Worm (Caenorhabditis elegans) whole organism, young adult: ENCODE data around the gene abu-1.
A peak's percentile ranks its signal among the peaks of the same experiment; 100 is the strongest.

Experiments used
- D2030.7 ChIP-seq: fragments of 200-800 bp; sonication (Bioruptor generic); IDR thresholded peaks from 2 replicates; pipeline ENCODE4 v1.3.6; 2022; ENCODE audit warnings: missing genetic modification reagents, missing genetic modification characterization, missing compliant biosample characterization
- F49E8.2 ChIP-seq: sonication (generic microtip); optimal IDR thresholded peaks from 3 replicates; lab custom pipeline; 2017; ENCODE audit warnings: missing genetic modification characterization, mild to moderate bottlenecking, missing compliant biosample characterization, antibody characterized with exemption, moderate library complexity; ENCODE audit not compliant: insufficient read depth
- F52B5.7 ChIP-seq: sonication (generic microtip); optimal IDR thresholded peaks from 2 replicates; lab custom pipeline; 2016; ENCODE audit warnings: mild to moderate bottlenecking, missing genetic modification characterization, missing compliant biosample characterization
- F55B11.4 ChIP-seq: sonication (generic microtip); optimal IDR thresholded peaks from 2 replicates; lab custom pipeline; 2016; ENCODE audit warnings: missing compliant biosample characterization, missing genetic modification characterization, borderline replicate concordance; ENCODE audit not compliant: insufficient read depth
- Y56A3A.18 ChIP-seq: fragments of 200-800 bp; sonication (Bioruptor generic); IDR thresholded peaks from 2 replicates; pipeline ENCODE4 v1.3.6; 2022; ENCODE audit warnings: missing genetic modification reagents, missing genetic modification characterization, missing compliant biosample characterization
- Y67H2A.10 ChIP-seq: fragments of 200-800 bp; sonication (Bioruptor generic); conservative IDR thresholded peaks from 2 replicates; pipeline ENCODE4 v1.3.6; 2022; ENCODE audit warnings: missing genetic modification reagents, missing genetic modification characterization, missing compliant biosample characterization
- Y79H2A.3 ChIP-seq: fragments of 200-800 bp; sonication (Bioruptor generic); conservative IDR thresholded peaks from 2 replicates; pipeline ENCODE4 v1.3.6; 2022; ENCODE audit warnings: missing genetic modification reagents, missing genetic modification characterization, missing compliant biosample characterization
- athp-1 ChIP-seq: sonication (generic microtip); optimal IDR thresholded peaks from 2 replicates; lab custom pipeline; 2017; ENCODE audit warnings: mild to moderate bottlenecking, missing genetic modification characterization, missing compliant biosample characterization
- attf-6 ChIP-seq: fragments of 200-800 bp; sonication (Bioruptor generic); IDR thresholded peaks from 2 replicates; pipeline ENCODE4 v1.3.6; 2022; ENCODE audit warnings: missing genetic modification reagents, missing genetic modification characterization, missing compliant biosample characterization
- ccch-3 ChIP-seq: fragments of 200-800 bp; sonication (Bioruptor generic); optimal IDR thresholded peaks from 2 replicates; lab custom pipeline; 2018; ENCODE audit warnings: mild to moderate bottlenecking, missing genetic modification characterization, missing compliant biosample characterization
- die-1 ChIP-seq: sonication (generic microtip); optimal IDR thresholded peaks from 2 replicates; lab custom pipeline; 2016; ENCODE audit warnings: missing genotype, mild to moderate bottlenecking, missing genetic modification characterization, missing compliant biosample characterization
- dox-1 ChIP-seq: fragments of 200-800 bp; sonication (Bioruptor generic); IDR thresholded peaks from 2 replicates; pipeline ENCODE4 v1.3.6; 2022; ENCODE audit warnings: missing genetic modification reagents, missing genetic modification characterization, missing compliant biosample characterization
- dpl-1 ChIP-seq: fragments of 150-350 bp; optimal IDR thresholded peaks from 2 replicates; lab custom pipeline; 2014; ENCODE audit warnings: missing biosample characterization, missing genetic modification reagents, missing genetic modification characterization
- efl-1 ChIP-seq: fragments of 150-350 bp; optimal IDR thresholded peaks from 2 replicates; lab custom pipeline; 2014; ENCODE audit warnings: missing biosample characterization, missing genetic modification reagents, missing genetic modification characterization
- egrh-3 ChIP-seq: fragments of 200-800 bp; sonication (Bioruptor generic); IDR thresholded peaks from 2 replicates; pipeline ENCODE4 v1.3.6; 2022; ENCODE audit warnings: missing genetic modification reagents, missing genetic modification characterization, missing compliant biosample characterization
- hlh-12 ChIP-seq: sonication (generic microtip); optimal IDR thresholded peaks from 2 replicates; lab custom pipeline; 2016; ENCODE audit warnings: missing genetic modification characterization, missing compliant biosample characterization
- let-607 ChIP-seq, 2 experiments: fragments of 200-800 bp in 1 of 2; sonication (Bioruptor generic) in 1 of 2; sonication (generic microtip) in 1 of 2; optimal IDR thresholded peaks; 2 replicates each; lab custom pipeline; 2016 to 2018; ENCODE audit warnings: mild to moderate bottlenecking in 2 of 2, missing compliant biosample characterization in 2 of 2, missing genetic modification characterization in 2 of 2, moderate library complexity in 2 of 2, missing genotype in 1 of 2
- lsl-1 ChIP-seq: fragments of 200-800 bp; sonication (Bioruptor generic); optimal IDR thresholded peaks from 2 replicates; lab custom pipeline; 2018; ENCODE audit warnings: mild to moderate bottlenecking, missing genetic modification characterization, moderate library complexity, missing compliant biosample characterization
- madf-3 ChIP-seq: fragments of 200-800 bp; sonication (Bioruptor generic); IDR thresholded peaks from 2 replicates; pipeline ENCODE4 v1.3.6; 2022; ENCODE audit warnings: missing genetic modification reagents, missing genetic modification characterization, missing compliant biosample characterization
- madf-6 ChIP-seq: fragments of 200-800 bp; sonication (Bioruptor generic); IDR thresholded peaks from 2 replicates; pipeline ENCODE4 v1.3.6; 2022; ENCODE audit warnings: missing genetic modification reagents, missing genetic modification characterization, missing compliant biosample characterization
- mcd-1 ChIP-seq: fragments of 200-800 bp; sonication (Bioruptor generic); IDR thresholded peaks from 2 replicates; pipeline ENCODE4 v1.3.6; 2022; ENCODE audit warnings: missing genetic modification reagents, missing genetic modification characterization, missing compliant biosample characterization
- mxl-1 ChIP-seq: sonication (generic microtip); optimal IDR thresholded peaks from 2 replicates; lab custom pipeline; 2016; ENCODE audit warnings: missing genetic modification characterization, missing compliant biosample characterization
- nhr-179 ChIP-seq: sonication (generic microtip); optimal IDR thresholded peaks from 2 replicates; lab custom pipeline; 2016; ENCODE audit warnings: mild to moderate bottlenecking, missing genetic modification characterization, missing compliant biosample characterization
- nhr-80 ChIP-seq: sonication (generic microtip); optimal IDR thresholded peaks from 2 replicates; lab custom pipeline; 2016; ENCODE audit warnings: missing genetic modification characterization, missing compliant biosample characterization
- nhr-90 ChIP-seq: sonication (generic microtip); optimal IDR thresholded peaks from 2 replicates; lab custom pipeline; 2016; ENCODE audit warnings: missing genotype, mild to moderate bottlenecking, missing genetic modification characterization, missing compliant biosample characterization
- rec-8 ChIP-seq, 2 experiments: sonication (generic microtip); optimal IDR thresholded peaks; 2 replicates each; lab custom pipeline; 2016; ENCODE audit warnings: mild to moderate bottlenecking in 2 of 2, missing genetic modification characterization in 2 of 2, missing genetic modification reagents in 2 of 2, missing genotype in 2 of 2, missing biosample characterization in 1 of 2, missing compliant biosample characterization in 1 of 2, moderate library complexity in 1 of 2
- rpc-1 ChIP-seq, 2 experiments: fragments of 150-350 bp in 1 of 2; sonication (generic microtip) in 1 of 2; optimal IDR thresholded peaks; 2 replicates each; lab custom pipeline; 2014 to 2018; ENCODE audit warnings: missing biosample characterization in 1 of 2, missing genetic modification characterization in 1 of 2, missing genetic modification reagents in 1 of 2, missing genotype in 1 of 2
- sdz-38 ChIP-seq: sonication (generic microtip); optimal IDR thresholded peaks from 2 replicates; lab custom pipeline; 2016; ENCODE audit warnings: missing genotype, missing genetic modification characterization, missing compliant biosample characterization
- snpc-3.4 ChIP-seq: sonication (generic microtip); optimal IDR thresholded peaks from 2 replicates; lab custom pipeline; 2017; ENCODE audit warnings: missing genetic modification characterization, mild to moderate bottlenecking, missing compliant biosample characterization, antibody characterized with exemption, moderate library complexity, missing genotype, missing genetic modification reagents
- tbx-9 ChIP-seq: sonication (generic microtip); optimal IDR thresholded peaks from 2 replicates; lab custom pipeline; 2016; ENCODE audit warnings: borderline replicate concordance, missing genetic modification characterization, inconsistent platforms, missing compliant biosample characterization
- tlf-1 ChIP-seq: fragments of 200-800 bp; sonication (Bioruptor generic); optimal IDR thresholded peaks from 2 replicates; lab custom pipeline; 2018; ENCODE audit warnings: mild to moderate bottlenecking, missing genetic modification characterization, missing compliant biosample characterization
- xnd-1 ChIP-seq: sonication (generic microtip); optimal IDR thresholded peaks from 2 replicates; lab custom pipeline; 2016; ENCODE audit warnings: missing genotype, missing genetic modification reagents, missing genetic modification characterization, missing compliant biosample characterization
- zfh-2 ChIP-seq: fragments of 200-800 bp; sonication (Bioruptor generic); conservative IDR thresholded peaks from 2 replicates; pipeline ENCODE4 v1.3.6; 2022; ENCODE audit warnings: missing genetic modification reagents, missing genetic modification characterization, missing compliant biosample characterization
- zim-3 ChIP-seq: sonication (generic microtip); optimal IDR thresholded peaks from 2 replicates; lab custom pipeline; 2017; ENCODE audit warnings: mild to moderate bottlenecking, missing genetic modification characterization, moderate library complexity, missing compliant biosample characterization
- ztf-18 ChIP-seq: sonication (generic microtip); optimal IDR thresholded peaks from 2 replicates; lab custom pipeline; 2016; ENCODE audit warnings: missing genotype, mild to moderate bottlenecking, missing genetic modification characterization, missing compliant biosample characterization
- ztf-26 ChIP-seq: sonication (generic microtip); optimal IDR thresholded peaks from 2 replicates; lab custom pipeline; 2017; ENCODE audit warnings: missing genetic modification characterization, missing compliant biosample characterization
- ztf-6 ChIP-seq: fragments of 200-800 bp; sonication (Bioruptor generic); IDR thresholded peaks from 2 replicates; pipeline ENCODE4 v1.3.6; 2022; ENCODE audit warnings: missing genetic modification reagents, missing genetic modification characterization, missing compliant biosample characterization

abu-1 gene

DNA sequence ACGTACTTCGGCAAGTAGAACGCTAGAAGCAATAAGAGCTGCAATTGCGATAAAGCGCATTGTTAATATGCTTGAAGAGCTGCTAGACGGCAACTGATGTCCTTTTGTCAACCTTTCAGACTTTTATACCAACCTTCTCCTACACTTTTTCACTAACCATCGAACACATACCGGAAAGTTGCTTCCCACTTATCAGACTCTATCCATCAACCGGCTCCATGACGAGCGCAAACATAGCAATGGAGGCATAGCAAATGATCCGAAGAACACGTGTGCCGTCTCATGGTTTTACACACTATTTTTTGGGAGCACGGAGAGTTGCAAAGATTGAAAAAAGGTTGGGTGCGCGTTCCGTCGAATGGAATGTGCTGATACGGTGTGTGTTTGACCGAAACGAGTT lies at the start of gene abu-1:
abu-1 (minus strand) TSS at position 101 of the 400 bp plus-strand sequence.
- TF ChIP-seq Y67H2A.10 (GFP tag; lab: Robert Waterston, UW) = no peak
- no peak for TF ChIP-seq nhr-80 (tag; lab: Kevin White, UChicago)
- TF ChIP-seq nhr-179 (tag; lab: Kevin White, UChicago) = no peak
- TF ChIP-seq madf-6 (GFP tag; lab: Robert Waterston, UW) = no peak
- no peak for TF ChIP-seq zim-3 (tag; lab: Kevin White, UChicago)
- no peak for TF ChIP-seq rpc-1 (optimal IDR thresholded peaks at IDR 0.05; lab: Kevin White, UChicago)
- TF ChIP-seq rpc-1 (tag; optimal IDR thresholded peaks at IDR 0.05; lab: Kevin White, UChicago) = no peak
- no peak for TF ChIP-seq nhr-90 (tag; lab: Kevin White, UChicago)
- TF ChIP-seq attf-6 (GFP tag; lab: Robert Waterston, UW) = no peak
- TF ChIP-seq let-607 (tag; optimal IDR thresholded peaks at IDR 0.05; lab: Kevin White, UChicago) = no peak
- no peak for TF ChIP-seq madf-3 (GFP tag; lab: Robert Waterston, UW)
- TF ChIP-seq mcd-1 (GFP tag; lab: Robert Waterston, UW) = no peak
- TF ChIP-seq lsl-1 (GFP tag; lab: Kevin White, UChicago) = no peak
- TF ChIP-seq die-1 (tag; lab: Kevin White, UChicago) = no peak
- TF ChIP-seq sdz-38 (tag; lab: Kevin White, UChicago) = no peak
- TF ChIP-seq snpc-3.4 = no peak
- no peak for TF ChIP-seq tbx-9
- TF ChIP-seq ccch-3 = no peak

DNA sequence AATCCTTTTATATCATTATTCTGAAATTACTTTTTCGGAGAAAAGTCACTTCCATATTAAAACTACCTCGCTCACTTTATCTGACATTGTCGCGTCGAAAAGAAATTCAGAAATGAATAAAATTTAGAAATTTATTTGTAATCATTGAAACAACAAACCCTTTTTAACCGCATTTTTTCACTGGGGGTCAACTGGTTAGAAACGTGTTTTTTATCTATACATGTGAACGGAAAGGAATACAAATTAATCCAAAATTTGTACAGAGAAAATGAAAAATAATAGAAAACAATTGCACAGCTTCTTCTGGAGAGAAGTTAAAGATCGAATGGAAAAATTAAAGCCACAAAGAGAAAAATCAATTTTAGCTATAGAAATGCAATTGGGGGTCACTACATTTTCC lies 47.0 kb upstream of the abu-1 start, which contains the start of gene tag-314:
tag-314 (minus strand) TSS at position 101 of the 400 bp plus-strand sequence.
- no peak for TF ChIP-seq rec-8 (tag; optimal IDR thresholded peaks at IDR 0.05; lab: Kevin White, UChicago)
- no peak for TF ChIP-seq ztf-6 (GFP tag; lab: Robert Waterston, UW)

DNA sequence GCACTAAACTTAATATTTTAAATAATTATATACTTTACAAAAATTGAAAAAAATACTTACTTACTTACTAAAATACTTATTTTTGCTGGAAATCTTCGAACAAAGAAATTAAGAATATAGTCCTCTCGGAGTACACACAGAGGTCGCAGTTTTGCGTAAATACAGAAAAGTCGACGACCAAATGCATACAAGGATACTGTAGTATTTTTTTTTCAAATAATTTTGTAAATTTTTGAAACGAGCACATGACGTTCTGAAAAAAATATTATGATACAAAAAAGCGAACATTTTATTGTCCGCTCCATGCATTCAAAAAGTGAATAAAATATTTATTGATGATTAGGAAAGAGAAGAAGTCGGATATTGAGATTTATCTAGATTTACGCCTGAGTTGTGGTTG lies 44.6 kb upstream of the abu-1 start, which contains the start of gene apc-10:
apc-10 (minus strand) TSS at position 101 of the 400 bp plus-strand sequence.
- TF ChIP-seq Y79H2A.3 (GFP tag; lab: Robert Waterston, UW) (no peak), ztf-26 (tag; lab: Kevin White, UChicago) (no peak), efl-1 (no peak), lsl-1 (GFP tag; lab: Kevin White, UChicago) (peak; percentile 62)

DNA sequence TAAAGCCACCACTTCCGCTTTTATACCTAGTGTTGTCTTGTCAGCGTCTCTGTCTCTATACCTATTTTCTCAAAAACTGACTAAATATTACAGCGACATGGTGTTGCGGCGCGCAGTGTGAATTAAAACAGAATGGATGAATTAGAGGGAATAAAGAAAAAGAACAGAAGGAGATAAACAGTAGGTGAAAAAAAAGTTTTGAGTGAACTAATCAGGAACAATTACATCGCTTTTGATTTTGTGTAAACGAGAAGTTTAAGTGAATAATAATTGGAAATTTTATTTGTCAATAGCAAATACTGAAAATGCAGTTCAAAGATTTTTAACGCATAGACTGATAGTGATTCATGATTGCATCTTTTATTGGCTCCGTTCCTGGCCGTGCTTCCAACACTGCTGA lies 43.5 kb upstream of the abu-1 start, which contains the start of gene col-12:
col-12 (minus strand) TSS at position 101 of the 400 bp plus-strand sequence.
- TF ChIP-seq D2030.7 = no peak
- TF ChIP-seq hlh-12 (tag; lab: Kevin White, UChicago) = no peak
- no peak for TF ChIP-seq athp-1 (tag; lab: Kevin White, UChicago)
- no peak for TF ChIP-seq lsl-1 (GFP tag; lab: Kevin White, UChicago)
- TF ChIP-seq zfh-2 (GFP tag; lab: Robert Waterston, UW) = no peak
- no peak for TF ChIP-seq dpl-1 (GFP tag; lab: Kevin White, UChicago)

DNA sequence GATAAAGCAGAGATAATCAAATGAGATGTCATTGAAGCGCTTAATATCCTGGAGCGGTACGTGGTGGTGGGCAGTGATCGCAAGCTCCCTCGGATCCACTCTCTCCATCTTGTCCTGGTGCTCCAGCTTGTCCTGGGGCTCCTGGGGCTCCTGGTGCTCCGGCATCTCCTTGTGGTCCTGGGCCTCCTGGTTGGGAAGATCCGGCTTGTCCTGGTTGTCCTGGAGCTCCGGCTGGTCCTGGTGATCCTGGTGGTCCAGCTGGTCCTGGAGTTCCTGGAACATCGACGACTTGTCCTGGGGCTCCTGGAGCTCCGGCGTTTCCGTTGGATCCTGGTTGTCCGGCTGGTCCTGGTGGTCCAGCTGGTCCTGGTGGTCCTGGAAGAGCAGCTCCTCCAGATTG lies 42.3 kb upstream of the abu-1 start:
- TF ChIP-seq egrh-3 (GFP tag; lab: Robert Waterston, UW) = peak; percentile 92
- TF ChIP-seq, all 124 proteins: peak for 1; not testable (repeated sequence) for 123

DNA sequence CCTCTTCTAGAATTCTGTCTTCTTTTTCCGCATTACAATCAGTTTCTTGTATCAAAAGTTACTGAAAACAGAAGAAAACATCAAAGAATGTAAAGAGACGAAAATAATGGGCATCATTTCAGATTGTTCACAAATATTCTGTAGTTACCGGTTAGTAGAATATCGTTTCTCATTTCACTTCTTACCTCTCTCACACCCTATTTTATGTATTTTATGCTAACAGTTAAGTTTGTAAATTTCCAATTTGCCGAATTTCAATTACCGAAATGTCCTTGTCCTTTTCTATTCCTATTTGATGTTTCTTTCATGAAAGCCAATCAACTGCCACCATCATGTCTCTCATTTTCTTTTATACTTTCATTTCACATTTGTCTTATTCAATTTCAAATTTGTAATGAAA lies 41.9 kb upstream of the abu-1 start:
- TF ChIP-seq ztf-18 (tag; lab: Kevin White, UChicago) = no peak
- no peak for TF ChIP-seq tlf-1 (GFP tag; lab: Kevin White, UChicago)
- no peak for TF ChIP-seq ztf-26 (tag; lab: Kevin White, UChicago)
- TF ChIP-seq F55B11.4 (tag; lab: Kevin White, UChicago) = no peak
- TF ChIP-seq zfh-2 (GFP tag; lab: Robert Waterston, UW) = no peak
- TF ChIP-seq F49E8.2 (tag; lab: Kevin White, UChicago) = no peak
- no peak for TF ChIP-seq F52B5.7 (tag; lab: Kevin White, UChicago)
- no peak for TF ChIP-seq dox-1 (GFP tag; lab: Robert Waterston, UW)
- TF ChIP-seq Y56A3A.18 (GFP tag; lab: Robert Waterston, UW) = no peak
- no peak for TF ChIP-seq xnd-1 (tag; lab: Kevin White, UChicago)
- no peak for TF ChIP-seq mxl-1
